Fruit fly (Drosophila melanogaster): ENCODE results near the gene CG3226.

Gene CG3226

dm6 chrX:6698248-6698812 is 44.3 kb upstream of the CG3226 start, which contains the start of gene CG14440:
Gene CG14440 (minus strand): TSS chrX:6698567.
- TF ChIP-seq usp (GFP tag; optimal IDR thresholded peaks at IDR 0.05) (no peak), woc (GFP tag; optimal IDR thresholded peaks at IDR 0.05) (no peak), brk (GFP tag; optimal IDR thresholded peaks at IDR 0.05) (no peak), CrebA (GFP tag; optimal IDR thresholded peaks at IDR 0.05; ENCODE audit: borderline replicate concordance) (no peak), Rel (GFP tag; optimal IDR thresholded peaks at IDR 0.05) (no peak), Rel (tag; optimal IDR thresholded peaks at IDR 0.05) (peak; percentile 81)

dm6 chrX:6696467-6696866 is 42.4 kb upstream of the CG3226 start:
- TF ChIP-seq woc (GFP tag; optimal IDR thresholded peaks at IDR 0.05) (peak; percentile 38), psq (GFP tag; optimal IDR thresholded peaks at IDR 0.05) (peak; percentile 30), N (GFP tag; optimal IDR thresholded peaks at IDR 0.05) (no peak), Mio (GFP tag; optimal IDR thresholded peaks at IDR 0.05) (no peak), HLH106 (tag; optimal IDR thresholded peaks at IDR 0.05) (peak; percentile 67), CrebA (GFP tag; optimal IDR thresholded peaks at IDR 0.05; ENCODE audit: borderline replicate concordance) (no peak), pan (optimal IDR thresholded peaks at IDR 0.05) (no peak), fru (GFP tag; optimal IDR thresholded peaks at IDR 0.05) (peak; percentile 84), dsf (GFP tag; optimal IDR thresholded peaks at IDR 0.05; ENCODE audit: borderline replicate concordance) (no peak), dl (GFP tag; optimal IDR thresholded peaks at IDR 0.05; ENCODE audit: insufficient read depth in 1 of 2, partially characterized antibody in 2 of 2) (no peak), Myc (optimal IDR thresholded peaks at IDR 0.05) (no peak), lola (GFP tag; optimal IDR thresholded peaks at IDR 0.05) (no peak), Sp1 (GFP tag; optimal IDR thresholded peaks at IDR 0.05) (peak; percentile 82), sage (GFP tag; optimal IDR thresholded peaks at IDR 0.05) (no peak), Hr78 (GFP tag; optimal IDR thresholded peaks at IDR 0.05) (no peak), CG9705 (GFP tag; optimal IDR thresholded peaks at IDR 0.05) (peak; percentile 32), Dfd (GFP tag; optimal IDR thresholded peaks at IDR 0.05) (no peak), CG32264 (GFP tag; optimal IDR thresholded peaks at IDR 0.05) (peak; percentile 45), jim (GFP tag; optimal IDR thresholded peaks at IDR 0.05) (no peak), Rel (GFP tag; optimal IDR thresholded peaks at IDR 0.05) (no peak), Rel (tag; optimal IDR thresholded peaks at IDR 0.05) (peak; percentile 28), sv (GFP tag; optimal IDR thresholded peaks at IDR 0.05) (peak; percentile 28), Dif (GFP tag; optimal IDR thresholded peaks at IDR 0.05; ENCODE audit: partially characterized antibody) (no peak), OdsH (GFP tag; optimal IDR thresholded peaks at IDR 0.05) (peak; percentile 67), dmrt93B (GFP tag; optimal IDR thresholded peaks at IDR 0.05) (peak; percentile 40), br (GFP tag; optimal IDR thresholded peaks at IDR 0.05) (peak; percentile 79), Hr83 (GFP tag; optimal IDR thresholded peaks at IDR 0.05; ENCODE audit: poor library complexity, severe bottlenecking) (no peak), Hnf4 (GFP tag; optimal IDR thresholded peaks at IDR 0.05) (peak; percentile 28), brk (GFP tag; optimal IDR thresholded peaks at IDR 0.05) (no peak), Abd-B (GFP tag; optimal IDR thresholded peaks at IDR 0.05) (no peak), Jra (GFP tag; optimal IDR thresholded peaks at IDR 0.05) (no peak), GATAd (GFP tag; optimal IDR thresholded peaks at IDR 0.05) (no peak), foxo (GFP tag; optimal IDR thresholded peaks at IDR 0.05) (peak in 1 of 2 experiments; percentile 75), usp (GFP tag; optimal IDR thresholded peaks at IDR 0.05) (no peak), h (GFP tag; optimal IDR thresholded peaks at IDR 0.05) (peak; percentile 71), ey (GFP tag; optimal IDR thresholded peaks at IDR 0.05) (peak; percentile 70), Vsx2 (GFP tag; optimal IDR thresholded peaks at IDR 0.05; ENCODE audit: partially characterized antibody) (no peak), tai (GFP tag; optimal IDR thresholded peaks at IDR 0.05) (no peak), rgr (GFP tag; optimal IDR thresholded peaks at IDR 0.05) (peak; percentile 74)

DNA sequence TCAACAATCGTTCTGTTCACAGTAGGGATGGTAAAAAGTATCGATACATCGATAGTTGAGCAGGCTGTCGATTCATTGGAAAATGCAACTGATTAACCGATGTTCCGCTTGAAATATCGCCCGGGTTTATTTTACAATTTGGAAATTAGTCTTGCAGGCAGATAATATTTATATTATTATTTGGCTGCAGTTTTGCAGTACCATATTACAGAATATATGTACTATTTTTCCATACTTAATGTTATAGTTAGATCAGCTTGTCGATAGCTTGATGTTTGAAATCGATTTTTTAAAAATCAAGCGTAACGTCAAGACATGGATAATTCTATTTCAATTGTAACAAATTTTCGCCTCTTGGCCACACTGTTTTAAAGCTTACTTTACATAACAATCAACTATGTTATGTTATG is 40.9 kb upstream of the CG3226 start, which contains the start of gene CG14442:
Gene CG14442, minus strand, starts transcription at position 29 of the 410 bp plus-strand sequence.
- TF ChIP-seq sv (GFP tag; optimal IDR thresholded peaks at IDR 0.05) (peak; percentile 42), tai (GFP tag; optimal IDR thresholded peaks at IDR 0.05) (no peak), lola (GFP tag; optimal IDR thresholded peaks at IDR 0.05) (no peak), Dfd (GFP tag; optimal IDR thresholded peaks at IDR 0.05) (no peak), pan (optimal IDR thresholded peaks at IDR 0.05) (no peak), Mio (GFP tag; optimal IDR thresholded peaks at IDR 0.05) (no peak), fru (GFP tag; optimal IDR thresholded peaks at IDR 0.05) (peak; percentile 46), HLH106 (tag; optimal IDR thresholded peaks at IDR 0.05) (peak; percentile 56), ey (GFP tag; optimal IDR thresholded peaks at IDR 0.05) (peak; percentile 29), OdsH (GFP tag; optimal IDR thresholded peaks at IDR 0.05) (no peak), psq (GFP tag; optimal IDR thresholded peaks at IDR 0.05) (no peak), CrebA (GFP tag; optimal IDR thresholded peaks at IDR 0.05; ENCODE audit: borderline replicate concordance) (no peak), h (GFP tag; optimal IDR thresholded peaks at IDR 0.05) (peak; percentile 56), Vsx2 (GFP tag; optimal IDR thresholded peaks at IDR 0.05; ENCODE audit: partially characterized antibody) (no peak), sage (GFP tag; optimal IDR thresholded peaks at IDR 0.05) (peak; percentile 45), CG9705 (GFP tag; optimal IDR thresholded peaks at IDR 0.05) (peak; percentile 19), Hr78 (GFP tag; optimal IDR thresholded peaks at IDR 0.05) (no peak), CG32264 (GFP tag; optimal IDR thresholded peaks at IDR 0.05) (no peak), rgr (GFP tag; optimal IDR thresholded peaks at IDR 0.05) (peak; percentile 41), Rel (GFP tag; optimal IDR thresholded peaks at IDR 0.05) (no peak), Rel (tag; optimal IDR thresholded peaks at IDR 0.05) (no peak), Abd-B (GFP tag; optimal IDR thresholded peaks at IDR 0.05) (no peak), Sp1 (GFP tag; optimal IDR thresholded peaks at IDR 0.05) (peak; percentile 31), br (GFP tag; optimal IDR thresholded peaks at IDR 0.05) (peak; percentile 17), Jra (GFP tag; optimal IDR thresholded peaks at IDR 0.05) (peak; percentile 29), woc (GFP tag; optimal IDR thresholded peaks at IDR 0.05) (peak; percentile 47), Hnf4 (GFP tag; optimal IDR thresholded peaks at IDR 0.05) (no peak), foxo (GFP tag; optimal IDR thresholded peaks at IDR 0.05) (peak in 1 of 2 experiments; percentile 49), brk (GFP tag; optimal IDR thresholded peaks at IDR 0.05) (no peak), Hr83 (GFP tag; optimal IDR thresholded peaks at IDR 0.05; ENCODE audit: poor library complexity, severe bottlenecking) (peak; percentile 4)
